Worm (Caenorhabditis elegans): ENCODE measurements around the gene F59B2.8.

DNA sequence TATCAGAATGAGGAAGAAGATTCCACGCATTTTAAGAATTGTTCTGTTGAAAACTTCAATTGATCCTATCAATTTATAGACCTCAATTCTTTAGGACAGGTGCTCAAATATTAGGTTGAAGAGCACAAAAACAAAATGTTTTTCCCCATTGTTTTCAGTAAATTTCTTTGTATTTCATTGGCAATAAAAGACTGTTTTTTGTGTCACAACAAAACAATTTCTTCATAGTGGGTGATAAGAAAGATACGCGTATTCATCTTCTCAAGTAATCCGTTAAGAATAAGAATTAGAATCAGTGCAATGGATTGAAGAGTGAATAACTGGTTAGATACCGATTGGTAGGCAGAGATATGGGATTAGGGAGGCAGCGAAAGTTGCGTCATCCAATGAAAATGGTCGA is 49.3 kb downstream of the F59B2.8 start, which contains the start of gene ZK643.6:
- TF ChIP-seq dao-5 (tag; optimal IDR thresholded peaks at IDR 0.05) (no peak), him-1 (tag; optimal IDR thresholded peaks at IDR 0.05) (no peak)

Measured in whole organism, L4/young adult.